Worm (Caenorhabditis elegans) whole organism, L4 larva: Measurements from ENCODE around the gene nlp-57.
A peak's percentile ranks its signal among the peaks of the same experiment; 100 is the strongest.

Source experiments
- R02D3.7 ChIP-seq: fragments of 150-350 bp; sonication (generic microtip); optimal IDR thresholded peaks from 3 replicates; lab custom pipeline; 2014; ENCODE audit warnings: missing biosample characterization, missing genetic modification characterization
- Y105C5A.15 ChIP-seq: fragments of 200-800 bp; sonication (Bioruptor generic); IDR thresholded peaks from 2 replicates; pipeline ENCODE4 v1.3.6; 2022; ENCODE audit warnings: missing genetic modification characterization, missing compliant biosample characterization
- Y48G9A.11 ChIP-seq: fragments of 200-800 bp; sonication (Bioruptor generic); IDR thresholded peaks from 2 replicates; pipeline ENCODE4 v1.3.6; 2022; ENCODE audit warnings: missing genetic modification reagents, missing genetic modification characterization, missing compliant biosample characterization
- Y75B8A.6 ChIP-seq: fragments of 200-800 bp; sonication (Bioruptor generic); IDR thresholded peaks from 2 replicates; pipeline ENCODE4 v1.3.6; 2022; ENCODE audit warnings: missing genetic modification reagents, missing genetic modification characterization, missing compliant biosample characterization
- aha-1 ChIP-seq: fragments of 150-350 bp; peaks from one replicate; lab custom pipeline; 2014; ENCODE audit warnings: missing biosample characterization, missing genetic modification characterization
- arid-1 ChIP-seq: fragments of 200-800 bp; sonication (Bioruptor generic); conservative IDR thresholded peaks from 2 replicates; pipeline ENCODE4 v1.3.6; 2022; ENCODE audit warnings: missing genetic modification reagents, missing genetic modification characterization, missing compliant biosample characterization
- ceh-20 ChIP-seq: fragments of 200-800 bp; sonication (Bioruptor generic); IDR thresholded peaks from 2 replicates; pipeline ENCODE4 v1.3.6; 2022; ENCODE audit warnings: missing genetic modification reagents, missing genetic modification characterization, missing compliant biosample characterization
- ceh-32 ChIP-seq: sonication (generic microtip); optimal IDR thresholded peaks from 2 replicates; lab custom pipeline; 2016; ENCODE audit warnings: mild to moderate bottlenecking, missing genetic modification characterization, missing compliant biosample characterization; ENCODE audit not compliant: poor library complexity
- ceh-44 ChIP-seq: fragments of 200-800 bp; sonication (Bioruptor generic); IDR thresholded peaks from 2 replicates; pipeline ENCODE4 v1.3.6; 2022; ENCODE audit warnings: missing genetic modification reagents, missing genetic modification characterization, missing compliant biosample characterization
- ces-1 ChIP-seq: fragments of 150-350 bp; sonication (generic microtip); optimal IDR thresholded peaks from 4 replicates; lab custom pipeline; 2014; ENCODE audit warnings: missing biosample characterization, missing genetic modification reagents, missing genetic modification characterization
- daf-16 ChIP-seq, 3 experiments: sonication (generic microtip); optimal IDR thresholded peaks; 2 replicates each; lab custom pipeline; 2016 to 2017; ENCODE audit warnings: missing genetic modification characterization in 3 of 3, missing genetic modification reagents in 3 of 3, mild to moderate bottlenecking in 2 of 3, missing compliant biosample characterization in 2 of 3, missing biosample characterization in 1 of 3, moderate library complexity in 1 of 3
- daf-8 ChIP-seq: fragments of 200-800 bp; sonication (Bioruptor generic); IDR thresholded peaks from 2 replicates; pipeline ENCODE4 v1.3.6; 2022; ENCODE audit warnings: missing genetic modification characterization, missing compliant biosample characterization
- dmd-6 ChIP-seq: fragments of 200-800 bp; sonication (Bioruptor generic); IDR thresholded peaks from 2 replicates; pipeline ENCODE4 v1.3.6; 2022; ENCODE audit warnings: missing genetic modification reagents, missing genetic modification characterization, missing compliant biosample characterization
- dpl-1 ChIP-seq: fragments of 150-350 bp; optimal IDR thresholded peaks from 2 replicates; lab custom pipeline; 2014; ENCODE audit warnings: missing biosample characterization, missing genetic modification reagents, missing genetic modification characterization
- duxl-1 ChIP-seq: sonication (generic microtip); optimal IDR thresholded peaks from 2 replicates; lab custom pipeline; 2016; ENCODE audit warnings: mild to moderate bottlenecking, missing genetic modification characterization, moderate library complexity, missing compliant biosample characterization; ENCODE audit not compliant: poor library complexity
- egl-27 ChIP-seq: sonication (generic microtip); optimal IDR thresholded peaks from 3 replicates; lab custom pipeline; 2017; ENCODE audit warnings: missing biosample characterization, missing genetic modification reagents, missing genetic modification characterization
- egl-43 ChIP-seq: fragments of 200-800 bp; sonication (Bioruptor generic); IDR thresholded peaks from 2 replicates; pipeline ENCODE4 v1.3.6; 2022; ENCODE audit warnings: missing genetic modification reagents, missing genetic modification characterization, missing compliant biosample characterization
- fkh-10 ChIP-seq: fragments of 150-350 bp; optimal IDR thresholded peaks from 2 replicates; lab custom pipeline; 2014; ENCODE audit warnings: missing biosample characterization, missing genetic modification reagents, missing genetic modification characterization
- gei-8 ChIP-seq: fragments of 200-800 bp; sonication (Bioruptor generic); optimal IDR thresholded peaks from 2 replicates; lab custom pipeline; 2018; ENCODE audit warnings: mild to moderate bottlenecking, missing genetic modification characterization, missing compliant biosample characterization
- hlh-11 ChIP-seq: fragments of 200-800 bp; sonication (Bioruptor generic); optimal IDR thresholded peaks from 2 replicates; lab custom pipeline; 2018; ENCODE audit warnings: mild to moderate bottlenecking, missing genetic modification characterization, missing compliant biosample characterization
- lim-7 ChIP-seq: fragments of 200-800 bp; sonication (Bioruptor generic); IDR thresholded peaks from 2 replicates; pipeline ENCODE4 v1.3.6; 2022; ENCODE audit warnings: missing genetic modification characterization, missing compliant biosample characterization
- lin-1 ChIP-seq: fragments of 200-800 bp; sonication (Bioruptor generic); IDR thresholded peaks from 2 replicates; pipeline ENCODE4 v1.3.6; 2022; ENCODE audit warnings: missing genetic modification reagents, missing genetic modification characterization, missing compliant biosample characterization
- lir-3 ChIP-seq: sonication (generic microtip); optimal IDR thresholded peaks from 2 replicates; lab custom pipeline; 2016; ENCODE audit warnings: mild to moderate bottlenecking, missing genetic modification characterization, missing compliant biosample characterization
- mxl-2 ChIP-seq: fragments of 200-800 bp; sonication (Bioruptor generic); conservative IDR thresholded peaks from 2 replicates; pipeline ENCODE4 v1.3.6; 2022; ENCODE audit warnings: missing genetic modification reagents, missing genetic modification characterization, missing compliant biosample characterization
- nhr-11 ChIP-seq: fragments of 150-350 bp; optimal IDR thresholded peaks from 2 replicates; lab custom pipeline; 2014; ENCODE audit warnings: missing biosample characterization, missing genetic modification characterization
- nhr-111 ChIP-seq: fragments of 200-800 bp; sonication (Bioruptor generic); optimal IDR thresholded peaks from 2 replicates; lab custom pipeline; 2018; ENCODE audit warnings: mild to moderate bottlenecking, missing genetic modification characterization, missing compliant biosample characterization
- nhr-28 ChIP-seq: fragments of 150-350 bp; optimal IDR thresholded peaks from 2 replicates; lab custom pipeline; 2014; ENCODE audit warnings: missing biosample characterization, missing genetic modification characterization
- nhr-77 ChIP-seq: fragments of 150-350 bp; optimal IDR thresholded peaks from 2 replicates; lab custom pipeline; 2014; ENCODE audit warnings: missing biosample characterization, missing genetic modification characterization
- pqm-1 ChIP-seq: sonication (generic microtip); optimal IDR thresholded peaks from 2 replicates; lab custom pipeline; 2017; ENCODE audit warnings: missing biosample characterization, missing genetic modification characterization
- rbr-2 ChIP-seq: sonication (generic microtip); optimal IDR thresholded peaks from 2 replicates; lab custom pipeline; 2016; ENCODE audit warnings: missing genotype, missing genetic modification characterization, missing compliant biosample characterization
- sdz-12 ChIP-seq: fragments of 200-800 bp; sonication (Bioruptor generic); optimal IDR thresholded peaks from 2 replicates; lab custom pipeline; 2018; ENCODE audit warnings: mild to moderate bottlenecking, missing genetic modification characterization, missing compliant biosample characterization
- set-16 ChIP-seq: fragments of 200-800 bp; sonication (Bioruptor generic); IDR thresholded peaks from 2 replicates; pipeline ENCODE4 v1.3.6; 2022; ENCODE audit warnings: missing genetic modification reagents, missing genetic modification characterization, missing compliant biosample characterization
- snpc-4 ChIP-seq: fragments of 150-350 bp; optimal IDR thresholded peaks from 2 replicates; lab custom pipeline; 2014; ENCODE audit warnings: missing biosample characterization, missing genetic modification characterization
- spr-1 ChIP-seq: sonication (generic microtip); optimal IDR thresholded peaks from 2 replicates; lab custom pipeline; 2016; ENCODE audit warnings: mild to moderate bottlenecking, missing genetic modification characterization, missing compliant biosample characterization
- tag-97 ChIP-seq: fragments of 200-800 bp; sonication (Bioruptor generic); IDR thresholded peaks from 2 replicates; pipeline ENCODE4 v1.3.6; 2022; ENCODE audit warnings: missing genetic modification characterization, missing compliant biosample characterization
- unc-39 ChIP-seq: sonication (generic microtip); optimal IDR thresholded peaks from 2 replicates; lab custom pipeline; 2017; ENCODE audit warnings: missing biosample characterization, missing genetic modification characterization
- unc-62 ChIP-seq, 3 experiments: fragments of 150-350 bp in 1 of 3; sonication (generic microtip); optimal IDR thresholded peaks in 2 of 3; peaks in 1 of 3; 1 replicate in 1 of 3; 2 replicates in 2 of 3; lab custom pipeline; 2014 to 2017; ENCODE audit warnings: missing biosample characterization in 3 of 3, missing genetic modification characterization in 3 of 3, missing genetic modification reagents in 3 of 3, missing genotype in 1 of 3
- zfp-3 ChIP-seq: fragments of 200-800 bp; sonication (Bioruptor generic); conservative IDR thresholded peaks from 2 replicates; pipeline ENCODE4 v1.3.6; 2022; ENCODE audit warnings: missing genetic modification reagents, missing genetic modification characterization, missing compliant biosample characterization
- zip-2 ChIP-seq: fragments of 150-350 bp; optimal IDR thresholded peaks from 2 replicates; lab custom pipeline; 2014; ENCODE audit warnings: missing biosample characterization, missing genetic modification characterization
- ztf-7 ChIP-seq: fragments of 150-350 bp; optimal IDR thresholded peaks from 2 replicates; lab custom pipeline; 2014; ENCODE audit warnings: missing biosample characterization, missing genetic modification characterization

nlp-57 gene

DNA sequence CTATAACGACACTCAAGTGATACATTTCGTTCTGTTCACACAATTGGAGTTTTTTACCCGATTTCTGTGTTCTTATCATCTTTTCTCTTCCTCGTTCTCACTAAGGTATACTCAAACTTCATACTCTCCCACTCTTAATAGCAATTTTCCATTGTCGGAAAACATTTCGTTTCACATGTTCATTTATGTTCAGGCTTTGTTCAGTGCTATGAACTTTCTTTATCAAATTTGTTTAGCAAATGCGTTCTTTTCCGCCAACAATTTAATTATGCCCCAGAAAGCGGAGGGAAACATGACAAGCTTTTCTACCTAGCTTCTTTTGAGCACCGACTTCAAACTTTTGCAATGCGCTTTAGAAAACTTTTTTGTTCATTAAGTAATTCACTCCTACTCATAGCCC lies 28.6 kb downstream of the nlp-57 start:
- TF ChIP-seq egl-27 (tag; lab: Kevin White, UChicago): no peak
- TF ChIP-seq fkh-10 (GFP tag; lab: Kevin White, UChicago): no peak
- TF ChIP-seq ces-1 (GFP tag; lab: Kevin White, UChicago): peak; percentile 91
- peak; percentile 34 for TF ChIP-seq nhr-28 (tag; lab: Kevin White, UChicago)
- no peak for TF ChIP-seq rbr-2 (tag; lab: Kevin White, UChicago)
- peak; percentile 5 for TF ChIP-seq pqm-1 (tag; lab: Kevin White, UChicago)
- TF ChIP-seq nhr-11: no peak
- no peak for TF ChIP-seq ceh-44 (GFP tag; lab: Robert Waterston, UW)
- peak; percentile 18; the same call in 1 of the 2 replicates for TF ChIP-seq dmd-6
- no peak for TF ChIP-seq spr-1 (tag; lab: Kevin White, UChicago)
- TF ChIP-seq aha-1 (tag; lab: Kevin White, UChicago): peak; percentile 94
- TF ChIP-seq snpc-4 (tag; lab: Kevin White, UChicago): no peak
- TF ChIP-seq egl-43 (GFP tag; lab: Robert Waterston, UW): no peak
- 0 out of 2 replicates have a peak, but pooled peaks have one; percentile 56 for TF ChIP-seq tag-97 (GFP tag; lab: Robert Waterston, UW)
- TF ChIP-seq daf-8 (GFP tag; lab: Robert Waterston, UW): no peak

DNA sequence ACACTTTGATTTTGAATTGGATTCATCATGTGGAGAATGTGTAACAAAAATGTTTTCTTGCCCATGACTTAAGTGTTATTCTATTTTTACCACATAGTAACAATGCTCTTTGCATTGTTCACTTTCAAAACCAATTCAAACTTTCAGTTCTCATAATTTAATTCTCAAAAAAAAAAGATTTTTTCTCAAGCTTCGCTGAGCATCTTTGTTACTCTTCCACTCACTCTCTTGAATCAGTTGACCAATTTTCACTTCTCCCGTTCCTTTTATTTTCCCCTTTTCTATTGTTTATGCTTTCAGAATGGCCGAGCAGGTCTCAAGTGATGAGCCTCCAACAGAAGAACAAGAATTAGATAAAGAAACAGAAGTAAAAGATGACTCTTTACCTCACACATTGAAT lies 29.3 kb downstream of the nlp-57 start, which contains the start of gene oct-2:
Gene oct-2, plus strand, starts transcription at position 301 of the 400 bp plus-strand sequence.
- peak; percentile 37 for TF ChIP-seq aha-1 (tag; lab: Kevin White, UChicago)
- peak in 1 of 2 experiments; percentile 57 for TF ChIP-seq unc-62 (GFP tag; optimal IDR thresholded peaks at IDR 0.05 in 1 of 2; lab: Kevin White, UChicago)
- no peak for TF ChIP-seq unc-62 (tag; optimal IDR thresholded peaks at IDR 0.05; lab: Kevin White, UChicago)
- no peak for TF ChIP-seq lin-1 (GFP tag; lab: Robert Waterston, UW)

DNA sequence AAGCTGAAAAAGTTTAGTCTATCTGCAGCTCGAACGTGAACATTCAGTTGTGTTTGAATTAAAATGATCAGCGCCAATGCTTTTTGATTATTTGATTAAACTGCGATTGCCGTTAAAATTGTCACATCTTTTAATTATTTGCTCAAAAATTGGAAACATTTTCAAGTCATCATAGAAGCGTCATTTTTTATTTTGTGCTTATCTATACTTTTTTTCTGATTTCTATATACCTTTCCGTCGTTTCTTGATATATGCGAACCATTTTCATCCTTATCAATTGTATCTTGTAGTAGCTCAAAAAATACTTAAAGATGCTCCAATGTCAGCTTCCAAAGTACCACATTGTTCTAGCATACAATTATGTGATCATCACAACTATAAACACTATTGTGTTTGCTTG lies 34.4 kb downstream of the nlp-57 start:
- TF ChIP-seq tag-97 (GFP tag; lab: Robert Waterston, UW) (no peak), Y105C5A.15 (GFP tag; lab: Robert Waterston, UW) (no peak), unc-39 (tag; lab: Kevin White, UChicago) (no peak), daf-16 (GFP tag; optimal IDR thresholded peaks at IDR 0.05; lab: Kevin White, UChicago) (no peak), daf-16 (tag; optimal IDR thresholded peaks at IDR 0.05; lab: Kevin White, UChicago) (peak; percentile 16), dmd-6 (peak; percentile 55; the same call in 1 of the 2 replicates), pqm-1 (tag; lab: Kevin White, UChicago) (peak; percentile 54), zip-2 (tag; lab: Kevin White, UChicago) (no peak), nhr-77 (tag; lab: Kevin White, UChicago) (peak; percentile 26), hlh-11 (tag; lab: Kevin White, UChicago) (peak; percentile 59), dpl-1 (no peak), nhr-28 (tag; lab: Kevin White, UChicago) (peak; percentile 97), lir-3 (tag; lab: Kevin White, UChicago) (no peak), Y75B8A.6 (GFP tag; lab: Robert Waterston, UW) (no peak), ceh-44 (GFP tag; lab: Robert Waterston, UW) (no peak)
- TF ChIP-seq, all 104 proteins: peak for 6

DNA sequence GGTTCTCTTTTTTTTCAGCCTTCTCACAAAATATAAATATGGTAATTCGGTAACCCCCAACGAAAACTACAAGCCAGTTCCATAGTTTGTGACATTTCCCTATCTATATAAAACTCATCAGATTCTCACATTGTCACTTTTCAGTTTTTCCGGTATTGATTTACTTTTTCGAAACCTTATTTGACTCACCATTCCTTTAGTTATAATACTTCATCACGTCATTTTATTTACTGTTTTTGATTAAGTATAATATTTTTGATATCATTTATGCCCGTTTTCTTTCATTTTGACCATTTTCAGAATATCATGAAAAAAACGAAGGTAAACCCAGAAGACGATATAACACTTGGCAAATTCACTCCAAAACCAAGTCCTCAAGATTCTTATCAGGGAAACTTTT lies 35.0 kb downstream of the nlp-57 start, which contains the start of gene pgp-3:
Gene pgp-3, plus strand, starts transcription at position 301 of the 400 bp plus-strand sequence.
- TF ChIP-seq unc-39 (tag; lab: Kevin White, UChicago) (no peak), Y48G9A.11 (GFP tag; lab: Robert Waterston, UW) (no peak), set-16 (GFP tag; lab: Robert Waterston, UW) (no peak), ztf-7 (tag; lab: Kevin White, UChicago) (no peak), tag-97 (GFP tag; lab: Robert Waterston, UW) (no peak), R02D3.7 (tag; lab: Kevin White, UChicago) (no peak), mxl-2 (GFP tag; lab: Robert Waterston, UW) (no peak), zfp-3 (GFP tag; lab: Robert Waterston, UW) (no peak), arid-1 (GFP tag; lab: Robert Waterston, UW) (no peak), Y105C5A.15 (GFP tag; lab: Robert Waterston, UW) (no peak), aha-1 (tag; lab: Kevin White, UChicago) (no peak), nhr-111 (no peak), lim-7 (GFP tag; lab: Robert Waterston, UW) (no peak), sdz-12 (no peak), duxl-1 (no peak), ces-1 (GFP tag; lab: Kevin White, UChicago) (no peak), gei-8 (no peak), ceh-20 (GFP tag; lab: Robert Waterston, UW) (no peak), ceh-32 (tag; lab: Kevin White, UChicago) (no peak)
- TF ChIP-seq, all 104 proteins: peak for 0
